Worm (Caenorhabditis elegans): ENCODE measurements around the gene F47B8.3.

The F47B8.3 gene

DNA sequence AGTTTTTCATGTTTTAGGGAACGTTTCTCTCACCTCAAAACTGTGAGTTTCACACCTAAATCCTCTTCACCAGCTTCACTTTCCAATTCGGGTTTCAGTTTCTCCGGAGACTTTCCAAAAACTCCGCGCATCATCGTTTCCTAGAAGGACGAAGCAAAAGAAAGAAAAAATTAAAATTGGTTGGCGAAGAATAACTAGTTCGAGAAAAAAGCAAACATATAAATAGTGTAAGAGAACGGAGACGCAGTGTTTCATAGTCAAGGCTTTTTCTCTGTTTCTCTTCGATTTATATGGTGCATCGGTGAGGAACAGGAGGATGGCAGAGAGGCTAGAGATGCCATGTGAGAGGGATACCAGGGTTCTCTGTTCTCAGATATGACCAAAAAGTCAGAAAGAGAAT is at the start of gene F47B8.3:
Gene F47B8.3, minus strand, starts transcription at position 261 of the 400 bp plus-strand sequence.
- TF ChIP-seq T22C8.4 (GFP tag; IDR thresholded peaks at IDR 0.05) (no peak), ztf-29 (GFP tag; IDR thresholded peaks at IDR 0.05) (no peak), flt-1 (GFP tag; IDR thresholded peaks at IDR 0.05) (no peak), klf-2 (GFP tag; conservative IDR thresholded peaks at IDR 0.05) (no peak), med-1 (GFP tag; optimal IDR thresholded peaks at IDR 0.05; ENCODE audit: insufficient read depth) (no peak), ztf-23 (GFP tag; IDR thresholded peaks at IDR 0.05) (no peak), tab-1 (GFP tag; IDR thresholded peaks at IDR 0.05) (no peak), ref-1 (GFP tag; conservative IDR thresholded peaks at IDR 0.05) (no peak), cog-1 (tag; optimal IDR thresholded peaks at IDR 0.05) (no peak)

DNA sequence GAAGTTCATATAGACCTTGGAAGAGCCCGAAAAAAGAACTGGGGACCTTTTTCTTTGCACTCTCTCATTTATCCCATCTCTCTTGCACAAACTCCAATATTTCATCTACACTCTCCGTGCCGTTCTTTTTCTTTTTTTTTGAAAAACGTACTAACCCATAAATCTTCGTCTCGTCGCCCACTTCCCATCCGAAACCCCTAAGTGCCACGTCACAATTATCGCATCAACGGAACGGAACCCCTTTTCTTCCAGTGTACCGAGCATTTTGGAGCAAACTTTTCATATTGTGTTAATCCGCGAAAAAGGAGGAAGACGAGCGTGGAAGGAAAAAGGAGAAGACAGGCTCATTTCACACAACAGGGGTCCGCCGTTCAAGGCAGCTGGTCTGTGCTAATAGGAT is 46.6 kb upstream of the F47B8.3 start:
- no peak for TF ChIP-seq flt-1 (GFP tag; IDR thresholded peaks at IDR 0.05)
- TF ChIP-seq ref-1 (GFP tag; conservative IDR thresholded peaks at IDR 0.05), result no peak
- no peak for TF ChIP-seq ztf-29 (GFP tag; IDR thresholded peaks at IDR 0.05)
- no peak for TF ChIP-seq T22C8.4 (GFP tag; IDR thresholded peaks at IDR 0.05)
- TF ChIP-seq tab-1 (GFP tag; IDR thresholded peaks at IDR 0.05), result no peak
- TF ChIP-seq klf-2 (GFP tag; conservative IDR thresholded peaks at IDR 0.05), result no peak
- no peak for TF ChIP-seq ztf-23 (GFP tag; IDR thresholded peaks at IDR 0.05)
- TF ChIP-seq med-1 (GFP tag; optimal IDR thresholded peaks at IDR 0.05; ENCODE audit: insufficient read depth), result no peak

DNA sequence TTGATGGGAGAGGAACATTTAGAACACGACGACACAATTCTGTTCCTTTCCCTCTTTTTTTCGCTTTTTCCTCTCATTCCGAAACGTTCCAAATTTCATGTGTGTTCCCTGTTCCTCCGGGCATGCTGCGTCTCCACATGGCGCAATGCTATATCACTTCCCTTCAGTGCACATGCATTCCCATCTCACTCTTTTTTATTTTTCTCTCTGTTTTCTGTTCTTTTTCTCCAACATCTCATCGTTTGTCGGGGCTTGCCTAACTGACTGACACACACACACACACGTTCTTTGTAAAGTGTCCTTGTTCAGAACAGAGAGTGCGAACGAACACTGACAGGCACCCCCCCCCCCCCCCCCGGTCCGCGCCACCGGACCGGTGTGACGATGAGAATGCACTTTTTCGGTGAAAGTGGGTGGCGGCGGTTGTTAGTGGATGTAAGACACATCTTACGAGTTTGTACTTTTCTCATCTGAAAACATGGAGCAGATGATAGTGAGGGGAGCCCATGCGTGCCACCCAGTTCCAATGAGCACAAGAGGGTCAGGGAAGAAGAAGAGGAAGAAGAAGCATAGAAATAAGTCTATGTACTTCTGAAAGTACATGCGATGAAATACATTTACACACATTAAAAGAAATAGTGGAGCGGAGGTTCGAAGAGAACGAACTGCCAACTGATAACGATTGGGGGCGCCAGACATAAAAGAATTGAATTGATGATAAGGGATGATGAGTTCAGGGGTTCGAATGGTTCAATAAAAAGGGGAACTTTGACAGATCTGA is 45.7 kb upstream of the F47B8.3 start:
- no peak for TF ChIP-seq tab-1 (GFP tag; IDR thresholded peaks at IDR 0.05)
- no peak for TF ChIP-seq flt-1 (GFP tag; IDR thresholded peaks at IDR 0.05)
- TF ChIP-seq ref-1 (GFP tag; conservative IDR thresholded peaks at IDR 0.05), result no peak
- TF ChIP-seq klf-2 (GFP tag; conservative IDR thresholded peaks at IDR 0.05), result no peak
- no peak for TF ChIP-seq cog-1 (tag; optimal IDR thresholded peaks at IDR 0.05)
- TF ChIP-seq ztf-29 (GFP tag; IDR thresholded peaks at IDR 0.05), result no peak
- TF ChIP-seq ztf-23 (GFP tag; IDR thresholded peaks at IDR 0.05), result no peak
- no peak for TF ChIP-seq T22C8.4 (GFP tag; IDR thresholded peaks at IDR 0.05)
- no peak for TF ChIP-seq med-1 (GFP tag; optimal IDR thresholded peaks at IDR 0.05; ENCODE audit: insufficient read depth)

DNA sequence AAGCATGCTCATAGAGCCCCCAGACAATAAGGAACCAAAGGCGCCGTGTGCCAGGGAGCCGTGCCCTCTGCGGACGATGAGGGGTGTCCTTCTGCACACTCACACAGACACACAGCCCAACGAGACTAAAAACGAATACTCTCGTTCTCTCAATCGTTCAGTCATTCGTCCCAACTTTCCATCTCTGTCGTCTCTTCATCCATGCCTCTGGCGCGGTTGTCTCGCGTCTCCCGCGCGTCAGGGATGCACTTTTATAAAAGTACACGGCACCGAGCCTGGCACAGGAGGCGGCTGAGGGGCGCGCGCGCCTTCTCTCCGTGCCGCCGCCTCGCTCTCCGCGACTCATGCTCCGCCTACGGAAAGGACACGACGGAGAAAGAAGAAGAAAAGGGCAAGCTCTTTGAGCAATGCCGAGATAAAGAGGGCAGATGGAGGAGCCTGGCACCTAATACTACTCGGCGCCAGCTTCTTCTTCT is 43.7 kb upstream of the F47B8.3 start:
- TF ChIP-seq ztf-29 (GFP tag; IDR thresholded peaks at IDR 0.05) (no peak), ztf-23 (GFP tag; IDR thresholded peaks at IDR 0.05) (no peak), tab-1 (GFP tag; IDR thresholded peaks at IDR 0.05) (no peak), med-1 (GFP tag; optimal IDR thresholded peaks at IDR 0.05; ENCODE audit: insufficient read depth) (no peak), klf-2 (GFP tag; conservative IDR thresholded peaks at IDR 0.05) (no peak), ref-1 (GFP tag; conservative IDR thresholded peaks at IDR 0.05) (no peak), cog-1 (tag; optimal IDR thresholded peaks at IDR 0.05) (no peak), T22C8.4 (GFP tag; IDR thresholded peaks at IDR 0.05) (no peak), flt-1 (GFP tag; IDR thresholded peaks at IDR 0.05) (no peak)

DNA sequence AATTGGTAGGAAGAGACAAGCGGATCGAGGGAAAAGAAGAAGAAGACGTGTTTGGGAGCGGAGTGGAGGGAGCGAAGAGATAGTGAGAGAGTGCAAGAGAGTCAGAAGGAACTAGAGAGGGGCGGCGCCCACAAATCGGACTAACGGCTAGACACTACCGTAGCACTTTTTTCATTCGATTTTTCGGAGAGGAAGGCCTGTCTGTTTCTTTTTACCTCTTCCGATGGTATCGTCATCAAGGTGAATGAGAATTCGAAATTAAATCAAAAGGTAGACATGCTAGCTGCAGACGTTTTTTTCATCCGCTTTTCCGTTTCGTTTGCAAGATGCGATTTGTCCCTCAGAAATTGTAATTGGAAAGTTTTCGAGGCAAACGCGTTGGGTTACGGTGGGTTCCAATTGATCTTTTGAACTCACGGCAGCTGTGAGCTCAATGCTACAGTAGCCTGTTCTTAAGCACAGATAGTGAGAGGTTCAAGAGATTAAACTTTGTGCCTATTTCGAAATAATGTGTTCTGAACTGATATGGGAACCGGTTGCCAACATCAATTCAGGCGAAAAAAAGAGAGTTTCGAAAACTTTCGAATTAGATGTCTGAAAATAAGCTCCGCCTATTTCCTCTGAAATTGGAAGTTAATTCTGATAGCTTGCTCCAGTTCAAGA is 41.9 kb upstream of the F47B8.3 start:
- no peak for TF ChIP-seq ref-1 (GFP tag; conservative IDR thresholded peaks at IDR 0.05)
- TF ChIP-seq T22C8.4 (GFP tag; IDR thresholded peaks at IDR 0.05), result no peak
- no peak for TF ChIP-seq tab-1 (GFP tag; IDR thresholded peaks at IDR 0.05)
- TF ChIP-seq klf-2 (GFP tag; conservative IDR thresholded peaks at IDR 0.05), result no peak
- TF ChIP-seq cog-1 (tag; optimal IDR thresholded peaks at IDR 0.05), result no peak

DNA sequence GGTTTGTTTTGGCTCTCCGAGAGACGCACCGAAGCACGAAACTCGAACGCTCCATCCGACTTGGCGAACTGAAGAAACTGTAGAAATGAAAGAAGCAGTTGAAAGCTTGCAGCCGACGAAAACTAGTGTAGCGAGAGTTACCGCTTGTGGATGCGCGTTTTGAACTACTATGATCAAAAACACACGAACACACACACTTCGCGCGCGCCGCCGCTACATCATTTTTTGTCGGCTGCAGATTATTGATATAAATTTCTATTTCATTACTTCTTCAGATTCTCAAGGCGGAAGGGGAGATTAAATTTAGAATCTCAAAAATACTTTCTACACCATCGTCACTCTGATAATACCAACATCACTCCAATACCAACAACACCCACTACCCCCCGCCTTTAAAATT is 39.2 kb upstream of the F47B8.3 start:
- no peak for TF ChIP-seq cog-1 (tag; optimal IDR thresholded peaks at IDR 0.05)
- no peak for TF ChIP-seq med-1 (GFP tag; optimal IDR thresholded peaks at IDR 0.05; ENCODE audit: insufficient read depth)
- no peak for TF ChIP-seq ref-1 (GFP tag; conservative IDR thresholded peaks at IDR 0.05)
- no peak for TF ChIP-seq ztf-29 (GFP tag; IDR thresholded peaks at IDR 0.05)
- no peak for TF ChIP-seq tab-1 (GFP tag; IDR thresholded peaks at IDR 0.05)
- TF ChIP-seq flt-1 (GFP tag; IDR thresholded peaks at IDR 0.05), result no peak

DNA sequence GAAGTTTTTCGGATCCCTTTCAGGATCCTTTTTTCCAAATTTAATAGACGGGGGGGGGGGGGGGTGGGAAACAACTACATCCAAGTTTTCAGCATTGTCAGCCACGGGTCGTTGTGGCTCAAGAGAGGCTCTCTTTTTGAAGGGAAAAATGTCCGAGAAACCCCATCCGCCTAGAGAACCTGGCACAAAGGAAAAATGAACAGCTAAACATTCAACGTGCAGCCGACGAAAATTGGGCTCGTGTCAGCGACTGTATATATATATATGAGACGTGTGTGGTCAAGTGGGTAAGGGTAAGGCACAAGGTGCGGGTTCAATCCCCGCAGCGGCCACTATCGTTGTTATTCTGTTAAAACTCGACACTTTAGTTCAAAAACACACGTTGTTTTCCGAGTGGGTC is 35.8 kb upstream of the F47B8.3 start, which contains the start of gene Y49A3A.4:
Gene Y49A3A.4, minus strand, starts transcription at position 314 of the 400 bp plus-strand sequence.
- TF ChIP-seq cog-1 (tag; optimal IDR thresholded peaks at IDR 0.05), result no peak
- TF ChIP-seq med-1 (GFP tag; optimal IDR thresholded peaks at IDR 0.05; ENCODE audit: insufficient read depth), result no peak
- no peak for TF ChIP-seq ref-1 (GFP tag; conservative IDR thresholded peaks at IDR 0.05)

DNA sequence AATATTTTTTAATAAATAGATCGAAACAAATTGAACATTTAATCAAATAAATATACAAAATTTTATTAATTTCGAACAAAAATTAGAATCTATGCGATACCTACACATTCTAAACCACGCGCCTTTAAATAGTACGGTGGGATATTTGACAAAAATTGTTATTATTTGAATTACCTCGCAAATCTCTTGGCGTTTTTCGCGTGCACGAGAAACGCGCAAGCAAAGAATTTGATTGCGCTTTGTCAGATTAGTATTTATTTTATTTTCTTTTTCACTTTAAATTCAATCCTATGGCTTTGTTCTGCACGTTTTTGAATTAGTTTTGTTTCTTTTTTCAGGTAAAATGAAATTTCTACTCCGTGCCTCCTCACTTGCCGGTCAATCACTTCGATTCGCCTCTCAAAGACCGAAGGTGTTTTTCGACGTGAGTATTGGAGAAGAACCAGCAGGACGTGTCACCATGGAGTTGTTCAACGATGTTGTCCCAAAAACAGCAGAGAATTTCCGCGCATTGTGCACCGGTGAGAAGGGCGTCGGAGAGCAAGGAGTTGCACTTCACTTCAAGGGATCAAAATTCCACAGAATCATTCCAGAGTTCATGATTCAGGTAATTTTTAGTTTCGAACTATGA is 33.0 kb upstream of the F47B8.3 start, which contains the start of gene cyn-1:
Gene cyn-1, plus strand, starts transcription at position 339 of the 631 bp plus-strand sequence.
- TF ChIP-seq ztf-29 (GFP tag; IDR thresholded peaks at IDR 0.05), result no peak
- no peak for TF ChIP-seq med-1 (GFP tag; optimal IDR thresholded peaks at IDR 0.05; ENCODE audit: insufficient read depth)
- no peak for TF ChIP-seq klf-2 (GFP tag; conservative IDR thresholded peaks at IDR 0.05)
- TF ChIP-seq T22C8.4 (GFP tag; IDR thresholded peaks at IDR 0.05), result no peak
- peak; percentile 2 for TF ChIP-seq cog-1 (tag; optimal IDR thresholded peaks at IDR 0.05)
- no peak for TF ChIP-seq ztf-23 (GFP tag; IDR thresholded peaks at IDR 0.05)
- 0 out of 2 replicates have a peak, but pooled peaks have one; percentile 34 for TF ChIP-seq flt-1 (GFP tag; IDR thresholded peaks at IDR 0.05)
- no peak for TF ChIP-seq tab-1 (GFP tag; IDR thresholded peaks at IDR 0.05)

DNA sequence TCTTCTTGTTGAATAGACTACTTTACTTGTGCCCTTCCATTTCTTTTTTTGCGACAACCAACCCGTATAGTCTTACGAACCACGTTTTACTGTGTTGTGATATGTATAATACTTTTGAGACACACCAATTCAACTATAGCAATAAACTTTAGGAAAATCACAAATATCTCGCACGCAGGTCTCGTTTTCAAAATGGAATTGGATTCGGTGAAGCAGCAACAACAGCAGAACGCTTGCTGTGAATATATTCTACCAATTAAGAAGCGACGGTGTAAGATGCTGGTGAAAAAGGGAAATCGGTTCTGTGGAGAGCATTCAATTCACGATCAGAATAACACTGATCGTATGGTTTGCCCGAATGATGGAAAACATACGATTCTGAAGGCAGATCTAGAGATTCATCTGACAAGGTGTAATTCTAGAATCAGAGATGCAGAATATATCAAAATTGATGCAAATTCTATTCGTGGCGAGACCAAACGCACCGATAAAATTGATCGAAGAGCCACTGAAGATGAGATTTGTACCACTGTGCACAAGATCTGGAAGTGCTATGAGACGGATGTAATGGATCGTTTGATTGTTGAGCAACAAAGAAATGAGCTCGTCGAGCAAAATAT is 31.6 kb upstream of the F47B8.3 start, which contains the start of gene Y49A3A.3:
Gene Y49A3A.3, plus strand, starts transcription at position 153 of the 620 bp plus-strand sequence.
- no peak for TF ChIP-seq flt-1 (GFP tag; IDR thresholded peaks at IDR 0.05)
- TF ChIP-seq cog-1 (tag; optimal IDR thresholded peaks at IDR 0.05), result no peak
- no peak for TF ChIP-seq ref-1 (GFP tag; conservative IDR thresholded peaks at IDR 0.05)
- TF ChIP-seq ztf-29 (GFP tag; IDR thresholded peaks at IDR 0.05), result no peak
- no peak for TF ChIP-seq ztf-23 (GFP tag; IDR thresholded peaks at IDR 0.05)
- no peak for TF ChIP-seq klf-2 (GFP tag; conservative IDR thresholded peaks at IDR 0.05)
- no peak for TF ChIP-seq tab-1 (GFP tag; IDR thresholded peaks at IDR 0.05)
- no peak for TF ChIP-seq med-1 (GFP tag; optimal IDR thresholded peaks at IDR 0.05; ENCODE audit: insufficient read depth)
- no peak for TF ChIP-seq T22C8.4 (GFP tag; IDR thresholded peaks at IDR 0.05)
